Worm (Caenorhabditis elegans) whole organism, L1 larva: ENCODE results near the gene nhr-45.
A peak's percentile ranks its signal among the peaks of the same experiment; 100 is the strongest.

Experiments used
- mdl-1 ChIP-seq, 2 experiments: fragments of 150-350 bp; optimal IDR thresholded peaks; 2 replicates each; lab custom pipeline; 2014 to 2017; ENCODE audit warnings: missing biosample characterization in 2 of 2, missing genetic modification characterization in 2 of 2, inconsistent platforms in 1 of 2
- vab-15 ChIP-seq: sonication (generic microtip); optimal IDR thresholded peaks from 2 replicates; lab custom pipeline; 2017; ENCODE audit warnings: missing genotype, mild to moderate bottlenecking, missing genetic modification characterization, missing compliant biosample characterization

DNA sequence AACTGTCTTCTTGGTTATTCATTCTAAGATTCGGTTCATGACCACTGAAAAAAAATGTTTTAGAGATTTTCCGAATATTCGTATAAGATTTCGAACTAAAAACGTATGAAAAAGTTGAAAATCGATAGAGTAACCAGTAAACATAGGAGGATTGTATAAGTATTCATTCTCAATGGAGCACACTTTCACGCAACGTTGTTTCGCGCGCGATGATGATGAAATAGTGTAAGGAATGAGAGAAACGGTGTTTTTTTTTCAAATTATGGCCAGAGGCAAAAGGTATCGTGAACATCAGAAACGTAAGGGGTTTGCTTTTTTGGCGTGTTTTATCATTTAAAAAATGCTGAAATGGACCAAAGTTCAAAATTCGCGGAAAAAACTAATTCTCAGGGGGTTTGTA, 40.5 kb downstream of the nhr-45 start, which contains the start of gene pqn-65:
- TF ChIP-seq vab-15: no peak
- peak in 1 of 2 experiments; percentile 10 for TF ChIP-seq mdl-1 (tag; optimal IDR thresholded peaks at IDR 0.05; lab: Kevin White, UChicago)
